Worm (Caenorhabditis elegans) whole organism, young adult: ENCODE measurements around the gene unc-80.

Experiments
- Y56A3A.18 ChIP-seq: fragments of 200-800 bp; sonication (Bioruptor generic); IDR thresholded peaks from 2 replicates; pipeline ENCODE4 v1.3.6; 2022; ENCODE audit warnings: missing genetic modification reagents, missing genetic modification characterization, missing compliant biosample characterization
- Y79H2A.3 ChIP-seq: fragments of 200-800 bp; sonication (Bioruptor generic); conservative IDR thresholded peaks from 2 replicates; pipeline ENCODE4 v1.3.6; 2022; ENCODE audit warnings: missing genetic modification reagents, missing genetic modification characterization, missing compliant biosample characterization
- ama-1 ChIP-seq, 3 experiments: fragments of 150-350 bp in 1 of 3; sonication (generic microtip) in 2 of 3; optimal IDR thresholded peaks; 2 replicates each; lab custom pipeline; 2014 to 2018; ENCODE audit warnings: missing biosample characterization in 2 of 3, missing genetic modification characterization in 2 of 3, missing genetic modification reagents in 2 of 3
- atf-7 ChIP-seq: sonication (generic microtip); optimal IDR thresholded peaks from 2 replicates; lab custom pipeline; 2017; ENCODE audit warnings: mild to moderate bottlenecking, missing genetic modification characterization, missing compliant biosample characterization
- attf-3 ChIP-seq: fragments of 200-800 bp; sonication (Bioruptor generic); conservative IDR thresholded peaks from 2 replicates; pipeline ENCODE4 v1.3.6; 2022; ENCODE audit warnings: missing genetic modification reagents, missing genetic modification characterization, missing compliant biosample characterization
- ccch-3 ChIP-seq: fragments of 200-800 bp; sonication (Bioruptor generic); optimal IDR thresholded peaks from 2 replicates; lab custom pipeline; 2018; ENCODE audit warnings: mild to moderate bottlenecking, missing genetic modification characterization, missing compliant biosample characterization
- ceh-40 ChIP-seq: fragments of 200-800 bp; sonication (Bioruptor generic); IDR thresholded peaks from 2 replicates; pipeline ENCODE4 v1.3.6; 2022; ENCODE audit warnings: missing genetic modification characterization, missing compliant biosample characterization
- die-1 ChIP-seq: sonication (generic microtip); optimal IDR thresholded peaks from 2 replicates; lab custom pipeline; 2016; ENCODE audit warnings: missing genotype, mild to moderate bottlenecking, missing genetic modification characterization, missing compliant biosample characterization
- hrde-1 ChIP-seq: sonication (generic microtip); optimal IDR thresholded peaks from 2 replicates; lab custom pipeline; 2016; ENCODE audit warnings: missing genetic modification characterization, mild to moderate bottlenecking, missing compliant biosample characterization, moderate library complexity, missing genotype, missing genetic modification reagents, borderline replicate concordance
- lsy-27 ChIP-seq: sonication (generic microtip); optimal IDR thresholded peaks from 2 replicates; lab custom pipeline; 2017; ENCODE audit warnings: missing genetic modification characterization, mild to moderate bottlenecking, missing compliant biosample characterization, antibody characterized with exemption, missing genotype, borderline replicate concordance; ENCODE audit not compliant: insufficient read depth
- mxl-1 ChIP-seq: sonication (generic microtip); optimal IDR thresholded peaks from 2 replicates; lab custom pipeline; 2016; ENCODE audit warnings: missing genetic modification characterization, missing compliant biosample characterization
- pha-4 ChIP-seq: fragments of 150-350 bp; sonication (generic microtip); optimal IDR thresholded peaks from 2 replicates; lab custom pipeline; 2014; ENCODE audit warnings: missing biosample characterization, missing genetic modification reagents, missing genetic modification characterization
- unc-62 ChIP-seq: fragments of 150-350 bp; optimal IDR thresholded peaks from 2 replicates; lab custom pipeline; 2014; ENCODE audit warnings: missing biosample characterization, missing genetic modification reagents, missing genetic modification characterization

ce11 chrV:20873144-20873543 is 6.3 kb upstream of the unc-80 start:
- TF ChIP-seq unc-62 (GFP tag; lab: Kevin White, UChicago) (no peak), attf-3 (GFP tag; lab: Robert Waterston, UW) (no peak), atf-7 (tag; lab: Kevin White, UChicago) (no peak), mxl-1 (tag; lab: Kevin White, UChicago) (no peak), ama-1 (optimal IDR thresholded peaks at IDR 0.05; lab: Kevin White, UChicago) (no peak), ama-1 (GFP tag; optimal IDR thresholded peaks at IDR 0.05; lab: Kevin White, UChicago) (no peak), ccch-3 (GFP tag; lab: Kevin White, UChicago) (no peak), ceh-40 (GFP tag; lab: Robert Waterston, UW) (no peak), die-1 (no peak), Y79H2A.3 (GFP tag; lab: Robert Waterston, UW) (no peak), hrde-1 (tag; lab: Kevin White, UChicago) (no peak), lsy-27 (tag; lab: Kevin White, UChicago) (no peak), Y56A3A.18 (GFP tag; lab: Robert Waterston, UW) (no peak), pha-4 (tag; lab: Kevin White, UChicago) (no peak)
